Fruit fly (Drosophila melanogaster) whole organism, wandering third instar larva: ENCODE measurements around the gene CG11151.

ENCODE experiments used
- CG32264 ChIP-seq: fragments of 200-800 bp; sonication (Bioruptor generic); optimal IDR thresholded peaks from 2 replicates; lab custom pipeline; 2016; ENCODE audit warnings: missing biosample characterization, missing genetic modification characterization
- Dfd ChIP-seq: fragments of >200 bp; optimal IDR thresholded peaks from 2 replicates; lab custom pipeline; 2017; ENCODE audit warnings: missing biosample characterization, missing genetic modification characterization
- Jra ChIP-seq: sonication (Bioruptor generic); optimal IDR thresholded peaks from 2 replicates; lab custom pipeline; 2016; ENCODE audit warnings: missing biosample characterization, missing genetic modification characterization
- Myc ChIP-seq: fragments of >200 bp; optimal IDR thresholded peaks from 2 replicates; lab custom pipeline; 2017
- Rel ChIP-seq, 2 experiments: fragments of 200-800 bp; sonication (Bioruptor generic) in 1 of 2; optimal IDR thresholded peaks; 2 replicates in 1 of 2; 3 replicates in 1 of 2; lab custom pipeline; 2016 to 2019; ENCODE audit warnings: mild to moderate bottlenecking in 2 of 2, missing biosample characterization in 2 of 2, missing genetic modification characterization in 2 of 2, moderate library complexity in 1 of 2
- dmrt93B ChIP-seq: fragments of 200-800 bp; sonication (Bioruptor generic); optimal IDR thresholded peaks from 2 replicates; lab custom pipeline; 2018; ENCODE audit warnings: missing biosample characterization, mild to moderate bottlenecking, missing genetic modification characterization
- h ChIP-seq: fragments of 200-800 bp; sonication (Bioruptor generic); optimal IDR thresholded peaks from 3 replicates; lab custom pipeline; 2016; ENCODE audit warnings: missing biosample characterization, mild to moderate bottlenecking, missing genetic modification characterization
- jim ChIP-seq: fragments of 175-275, 200-325 bp; sonication (Bioruptor generic); optimal IDR thresholded peaks from 2 replicates; lab custom pipeline; 2016; ENCODE audit warnings: missing biosample characterization, mild to moderate bottlenecking, missing genetic modification characterization
- psq ChIP-seq: fragments of 200-800 bp; sonication (Bioruptor generic); optimal IDR thresholded peaks from 3 replicates; lab custom pipeline; 2017; ENCODE audit warnings: missing biosample characterization, mild to moderate bottlenecking, missing genetic modification characterization, moderate library complexity
- woc ChIP-seq: sonication (Bioruptor generic); optimal IDR thresholded peaks from 2 replicates; lab custom pipeline; 2016; ENCODE audit warnings: missing biosample characterization, mild to moderate bottlenecking, missing genetic modification characterization

dm6 chrX:13752543-13753046 is 13.1 kb downstream of the CG11151 start:
- TF ChIP-seq Rel (GFP tag; optimal IDR thresholded peaks at IDR 0.05; lab: Kevin White, UChicago), result no peak
- no peak for TF ChIP-seq Rel (tag; optimal IDR thresholded peaks at IDR 0.05; lab: Kevin White, UChicago)
- TF ChIP-seq Myc (lab: Kevin White, UChicago), result no peak
- TF ChIP-seq woc (GFP tag; lab: Kevin White, UChicago), result no peak
- TF ChIP-seq dmrt93B (GFP tag; lab: Kevin White, UChicago), result no peak
- TF ChIP-seq Jra, result no peak
- no peak for TF ChIP-seq h (GFP tag; lab: Kevin White, UChicago)
- no peak for TF ChIP-seq jim (GFP tag; lab: Kevin White, UChicago)
- TF ChIP-seq psq (GFP tag; lab: Kevin White, UChicago), result no peak
- TF ChIP-seq Dfd (GFP tag; lab: Kevin White, UChicago), result no peak
- TF ChIP-seq CG32264 (GFP tag; lab: Kevin White, UChicago), result no peak
